Worm (Caenorhabditis elegans): Measurements from ENCODE around the gene F36H9.10.

DNA sequence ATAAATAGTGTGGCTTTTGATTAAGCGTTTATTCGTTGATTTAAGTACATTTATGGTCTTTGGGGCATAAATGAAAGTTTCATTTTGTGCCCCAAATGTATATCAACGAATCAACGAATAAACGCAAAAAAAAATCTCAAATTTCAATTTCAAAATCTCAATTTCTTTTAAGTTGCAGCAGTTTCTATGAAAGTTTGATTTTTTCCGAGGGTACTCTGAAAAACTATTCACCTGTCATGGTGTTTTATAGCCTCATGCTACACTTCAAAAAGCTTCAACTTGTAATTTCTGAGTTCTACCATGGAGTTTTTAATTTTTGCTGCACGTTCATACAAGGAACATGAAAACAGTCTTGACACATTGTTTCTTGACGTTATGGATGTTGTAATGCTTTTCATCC, 45.5 kb upstream of the F36H9.10 start, which contains the start of gene ZK697.1:
- TF ChIP-seq mep-1 (tag; optimal IDR thresholded peaks at IDR 0.05) (no peak), lir-3 (tag; optimal IDR thresholded peaks at IDR 0.05; ENCODE audit: poor library complexity) (no peak), blmp-1 (tag; optimal IDR thresholded peaks at IDR 0.05) (no peak), nhr-11 (tag; optimal IDR thresholded peaks at IDR 0.05) (no peak), ceh-90 (tag; optimal IDR thresholded peaks at IDR 0.05) (no peak), irx-1 (tag; optimal IDR thresholded peaks at IDR 0.05) (no peak), grh-1 (GFP tag; IDR thresholded peaks at IDR 0.05) (no peak), nhr-77 (tag; optimal IDR thresholded peaks at IDR 0.05) (no peak)
